Worm (Caenorhabditis elegans): Measurements from ENCODE around the gene F59B10.6.

The F59B10.6 gene

DNA sequence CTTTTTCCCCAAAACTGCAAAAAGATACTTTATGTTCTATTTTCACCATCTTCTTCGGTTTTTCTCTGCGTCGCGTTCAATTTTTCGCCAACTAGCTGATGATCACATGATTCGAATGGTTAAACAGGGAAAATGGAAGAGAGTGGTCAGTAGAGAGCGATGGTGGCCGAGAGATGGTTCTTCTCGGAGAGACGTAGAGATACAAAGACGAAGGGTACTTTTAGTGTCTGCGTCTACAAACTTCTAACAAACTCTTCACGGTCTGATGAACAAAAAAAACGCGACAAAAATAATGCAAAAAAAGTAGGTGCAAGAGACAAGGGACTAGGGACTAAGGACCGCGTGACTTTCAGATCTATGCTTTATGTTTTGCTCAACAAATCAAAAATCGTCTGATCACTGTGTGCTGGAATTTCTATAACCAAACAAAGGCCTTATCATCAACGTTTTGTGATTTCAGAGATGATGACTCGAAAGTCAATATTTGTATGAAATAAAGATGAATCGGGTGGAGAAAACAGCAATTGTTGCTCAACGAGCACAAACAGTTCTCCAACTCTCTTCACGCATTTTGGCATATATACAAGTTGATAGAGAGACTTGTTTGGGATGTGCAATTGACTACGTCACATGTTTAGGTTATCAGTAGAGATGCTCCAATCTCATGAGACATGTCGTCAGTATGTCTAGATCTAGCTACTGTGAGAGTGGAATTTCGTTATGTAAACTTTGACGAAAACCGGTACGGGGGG, 27.9 kb upstream of the F59B10.6 start:
- no peak for TF ChIP-seq flt-1 (GFP tag; IDR thresholded peaks at IDR 0.05)
- TF ChIP-seq ama-1 (optimal IDR thresholded peaks at IDR 0.05): no peak

DNA sequence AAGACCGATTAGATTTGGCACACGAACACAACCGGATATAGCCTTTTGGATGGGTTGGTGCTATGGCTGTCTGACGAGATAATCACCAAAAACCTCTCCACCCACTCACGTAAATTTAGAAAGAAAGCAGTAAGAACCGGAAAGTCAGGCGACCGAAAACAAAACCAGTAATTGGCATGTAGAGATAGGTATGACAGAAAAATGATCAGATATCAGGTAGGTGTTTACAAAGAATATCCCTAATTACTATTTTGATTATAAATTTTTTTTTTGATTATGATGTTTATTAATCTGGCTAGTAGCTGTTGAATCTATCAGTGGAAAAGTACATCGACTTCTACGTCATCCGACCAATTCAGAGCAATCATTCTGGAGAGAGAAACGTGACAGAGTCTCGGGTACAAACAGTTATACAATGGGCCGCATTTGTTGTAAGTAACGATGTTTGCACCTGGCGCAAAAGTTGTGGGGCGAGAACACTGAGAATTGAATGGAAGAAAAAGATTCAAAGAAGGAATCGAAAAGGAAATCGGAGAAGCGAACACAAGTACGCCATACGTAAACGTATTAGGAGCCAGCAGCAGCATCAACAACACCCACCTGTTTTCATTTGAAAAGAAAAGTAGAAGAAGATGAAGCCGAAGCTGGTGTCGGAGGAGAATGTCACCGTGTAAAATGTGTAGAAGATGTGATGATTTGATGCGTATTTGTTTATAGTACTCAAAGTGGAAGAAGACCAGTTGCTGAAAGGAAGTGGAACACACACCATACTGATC, 26.8 kb upstream of the F59B10.6 start:
- no peak for TF ChIP-seq hmbx-1 (tag; optimal IDR thresholded peaks at IDR 0.05)
- TF ChIP-seq aly-1 (tag; optimal IDR thresholded peaks at IDR 0.05): no peak
- TF ChIP-seq ama-1 (optimal IDR thresholded peaks at IDR 0.05): no peak
- TF ChIP-seq tra-4 (tag; optimal IDR thresholded peaks at IDR 0.05): no peak
- no peak for TF ChIP-seq sea-1 (GFP tag; conservative IDR thresholded peaks at IDR 0.05)
- no peak for TF ChIP-seq hnd-1 (tag; optimal IDR thresholded peaks at IDR 0.05)

DNA sequence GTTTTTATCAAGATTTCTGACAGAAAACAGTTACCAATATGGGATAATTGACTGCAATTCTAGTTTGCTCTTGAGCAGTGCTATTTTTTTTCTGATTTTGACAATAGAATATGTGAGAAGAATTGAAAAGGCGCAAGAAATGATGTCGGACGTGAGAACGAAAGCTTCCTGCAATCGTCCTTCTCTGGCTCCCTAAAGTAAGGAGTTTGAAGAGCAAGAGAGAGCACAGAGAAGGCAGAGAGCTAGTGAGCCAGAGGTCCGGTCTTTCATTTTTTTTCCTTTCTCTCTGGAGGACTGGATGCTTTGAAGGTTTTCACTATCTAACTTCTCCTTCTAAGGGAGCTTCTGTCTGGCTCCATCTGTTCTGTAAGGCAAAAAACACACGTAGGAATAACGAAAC, 25.9 kb upstream of the F59B10.6 start:
- TF ChIP-seq hmbx-1 (tag; optimal IDR thresholded peaks at IDR 0.05) (no peak), B0310.2 (tag; optimal IDR thresholded peaks at IDR 0.05) (no peak), sea-1 (GFP tag; conservative IDR thresholded peaks at IDR 0.05) (no peak), tbx-11 (GFP tag; IDR thresholded peaks at IDR 0.05) (no peak), tra-4 (tag; optimal IDR thresholded peaks at IDR 0.05) (no peak), pes-1 (GFP tag; IDR thresholded peaks at IDR 0.05) (no peak), flt-1 (GFP tag; IDR thresholded peaks at IDR 0.05) (no peak), scrt-1 (GFP tag; IDR thresholded peaks at IDR 0.05) (no peak), ceh-36 (tag; optimal IDR thresholded peaks at IDR 0.05) (no peak), ceh-13 (GFP tag; optimal IDR thresholded peaks at IDR 0.05) (no peak), ets-7 (tag; optimal IDR thresholded peaks at IDR 0.05) (no peak), hnd-1 (tag; optimal IDR thresholded peaks at IDR 0.05) (no peak), ama-1 (optimal IDR thresholded peaks at IDR 0.05) (no peak), hmg-4 (GFP tag; optimal IDR thresholded peaks at IDR 0.05) (no peak), F13C5.2 (tag; optimal IDR thresholded peaks at IDR 0.05) (no peak), tbx-37 (GFP tag; conservative IDR thresholded peaks at IDR 0.05) (no peak)

DNA sequence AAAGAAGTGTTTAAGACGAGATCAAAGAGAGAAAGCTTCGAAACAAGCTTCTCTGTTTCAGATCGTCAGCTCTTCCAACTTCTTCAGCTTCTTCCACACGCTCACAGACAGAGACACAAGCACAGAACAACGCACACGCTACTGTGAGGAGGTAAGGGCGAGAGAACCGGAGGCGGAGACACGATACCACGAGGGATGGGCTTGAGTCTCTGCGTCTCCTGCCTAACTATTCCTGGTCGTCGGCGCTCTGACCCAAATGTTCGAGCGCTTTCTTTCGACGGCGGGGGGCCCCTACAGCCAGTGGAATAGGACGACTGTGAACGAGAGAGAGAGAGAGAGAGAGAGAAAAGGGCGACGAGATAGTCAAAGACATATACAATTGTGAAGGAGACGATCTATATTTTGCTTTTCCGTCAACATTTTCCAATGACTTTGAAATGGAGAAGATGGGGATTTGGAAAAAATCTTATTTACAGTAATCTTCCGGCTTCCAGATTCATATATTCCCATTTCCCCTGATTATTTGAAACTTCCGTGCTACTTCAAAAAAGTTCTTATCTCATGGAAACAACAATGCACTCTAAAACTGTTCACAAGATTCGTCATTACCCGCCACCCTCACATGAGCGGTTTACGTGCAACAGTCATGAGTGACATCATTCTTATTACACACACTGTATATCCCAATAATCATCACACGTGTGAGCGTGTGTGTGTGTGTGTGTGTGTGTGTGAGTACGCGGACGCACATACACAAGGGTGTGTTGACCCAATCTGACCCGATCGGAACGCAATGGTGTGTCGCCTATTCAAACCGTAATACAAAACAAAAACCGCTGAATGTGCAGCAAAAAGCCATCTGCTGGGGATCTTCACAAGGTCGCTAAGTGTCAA, 24.8 kb upstream of the F59B10.6 start:
- peak; percentile 28 for TF ChIP-seq ama-1 (optimal IDR thresholded peaks at IDR 0.05)
- peak; percentile 54 for TF ChIP-seq flt-1 (GFP tag; IDR thresholded peaks at IDR 0.05)
- peak; percentile 56 for TF ChIP-seq F13C5.2 (tag; optimal IDR thresholded peaks at IDR 0.05)
- no peak for TF ChIP-seq sea-1 (GFP tag; conservative IDR thresholded peaks at IDR 0.05)
- peak; percentile 59; the same call in 1 of the 2 replicates for TF ChIP-seq scrt-1 (GFP tag; IDR thresholded peaks at IDR 0.05)
- TF ChIP-seq tra-4 (tag; optimal IDR thresholded peaks at IDR 0.05): no peak
- TF ChIP-seq hmg-4 (GFP tag; optimal IDR thresholded peaks at IDR 0.05): peak; percentile 61

DNA sequence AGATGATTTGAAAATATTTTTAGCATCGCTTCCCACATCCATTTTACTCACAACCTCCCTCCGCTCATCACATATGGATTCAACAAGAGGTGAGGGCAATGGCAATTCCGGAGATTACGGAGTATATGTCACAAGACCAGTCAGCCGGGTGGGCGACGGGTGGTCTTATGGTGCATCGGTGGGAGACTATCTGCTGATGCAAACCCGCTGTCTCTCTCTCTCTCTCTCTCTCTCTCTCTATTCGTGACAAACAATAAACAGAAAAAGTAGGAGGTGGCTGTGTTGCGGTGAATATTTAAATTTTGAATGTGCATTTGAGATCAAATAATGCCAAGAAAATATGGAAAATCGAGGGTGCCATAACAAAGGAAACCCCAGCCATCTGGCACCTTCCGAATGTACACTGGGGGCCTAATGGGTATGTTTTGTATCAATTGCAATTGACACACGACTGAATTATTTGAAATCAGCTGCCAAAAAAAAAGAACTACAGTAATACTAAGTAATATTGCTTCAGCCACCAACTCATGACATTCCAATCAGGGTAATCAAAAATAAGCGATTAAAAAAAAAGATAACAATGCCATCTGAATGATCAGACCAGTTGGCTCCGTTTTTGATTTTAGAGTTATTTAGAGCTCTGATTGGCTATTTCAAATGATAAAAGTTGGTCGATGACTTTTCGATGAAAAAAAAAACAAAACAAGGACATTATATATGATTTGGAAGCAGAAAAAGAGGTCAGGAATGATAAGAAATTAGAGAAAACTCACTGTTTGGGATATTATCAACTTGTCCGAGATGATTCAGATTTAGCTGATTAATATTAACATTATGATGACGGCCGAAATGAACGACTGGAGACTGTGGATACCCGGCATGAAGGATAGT, 23.8 kb upstream of the F59B10.6 start:
- no peak for TF ChIP-seq ets-7 (tag; optimal IDR thresholded peaks at IDR 0.05)
- no peak for TF ChIP-seq hmbx-1 (tag; optimal IDR thresholded peaks at IDR 0.05)
- TF ChIP-seq F13C5.2 (tag; optimal IDR thresholded peaks at IDR 0.05): no peak
- TF ChIP-seq ama-1 (optimal IDR thresholded peaks at IDR 0.05): peak; percentile 0
- peak; percentile 40 for TF ChIP-seq hmg-4 (GFP tag; optimal IDR thresholded peaks at IDR 0.05)
- no peak for TF ChIP-seq tbx-37 (GFP tag; conservative IDR thresholded peaks at IDR 0.05)
- no peak for TF ChIP-seq ceh-36 (tag; optimal IDR thresholded peaks at IDR 0.05)

DNA sequence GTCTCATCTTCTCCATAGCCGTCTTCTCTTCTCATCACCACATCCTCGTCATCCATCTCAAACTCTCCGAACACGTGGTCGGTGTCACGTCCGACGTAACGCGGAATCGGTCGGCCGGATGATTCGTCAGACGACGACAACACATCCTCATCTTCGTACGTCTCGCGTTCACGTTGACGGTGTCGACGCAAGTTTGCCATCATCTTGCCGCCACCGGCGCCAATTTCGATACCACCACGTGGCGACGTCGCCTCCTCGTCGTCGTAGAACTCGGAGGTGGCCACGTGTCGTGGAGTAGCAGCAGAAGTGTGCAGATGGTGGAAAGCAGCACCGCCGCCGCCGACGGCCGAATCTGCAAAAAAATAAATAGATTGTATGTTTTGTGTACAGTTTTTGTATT, 23.0 kb upstream of the F59B10.6 start:
- TF ChIP-seq aly-1 (tag; optimal IDR thresholded peaks at IDR 0.05) (peak; percentile 43), ceh-13 (GFP tag; optimal IDR thresholded peaks at IDR 0.05) (no peak), tbx-37 (GFP tag; conservative IDR thresholded peaks at IDR 0.05) (no peak), sea-1 (GFP tag; conservative IDR thresholded peaks at IDR 0.05) (0 out of 2 replicates have a peak, but pooled peaks have one; percentile 19), ama-1 (optimal IDR thresholded peaks at IDR 0.05) (no peak)

DNA sequence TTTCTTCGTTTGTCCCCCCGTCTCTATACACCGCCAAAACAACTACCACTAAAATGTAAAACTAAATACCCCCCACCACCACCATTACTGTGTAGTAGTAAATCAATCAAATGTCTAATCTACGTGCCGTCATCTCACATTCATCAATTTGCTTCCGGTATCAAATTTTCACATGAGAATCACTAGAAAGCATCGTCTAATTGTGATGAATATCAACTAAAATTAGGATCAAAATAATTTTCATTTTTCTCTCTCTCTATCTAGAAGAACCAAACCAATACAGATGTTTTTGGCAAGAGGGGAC, 22.5 kb upstream of the F59B10.6 start:
- no peak for TF ChIP-seq ets-7 (tag; optimal IDR thresholded peaks at IDR 0.05)
- TF ChIP-seq ama-1 (optimal IDR thresholded peaks at IDR 0.05): no peak

Data from whole organism, early embryonic.